Fruit fly (Drosophila melanogaster) whole organism, wandering third instar larva: Measurements from ENCODE around the gene CG7379.

Experiments used
- CrebA ChIP-seq: fragments of 200-800 bp; sonication (Bioruptor generic); optimal IDR thresholded peaks from 2 replicates; lab custom pipeline; 2016; ENCODE audit warnings: missing biosample characterization, mild to moderate bottlenecking, missing genetic modification characterization, borderline replicate concordance
- Dif ChIP-seq: fragments of 200-275, 200-300 bp; sonication (Bioruptor generic); optimal IDR thresholded peaks from 2 replicates; lab custom pipeline; 2018; ENCODE audit warnings: missing biosample characterization, missing genetic modification characterization; ENCODE audit not compliant: partially characterized antibody
- Mio ChIP-seq: sonication (Bioruptor generic); optimal IDR thresholded peaks from 2 replicates; lab custom pipeline; 2016; ENCODE audit warnings: missing biosample characterization, missing genetic modification characterization
- Myc ChIP-seq: fragments of >200 bp; optimal IDR thresholded peaks from 2 replicates; lab custom pipeline; 2017
- OdsH ChIP-seq: fragments of 200-800 bp; sonication (Bioruptor generic); optimal IDR thresholded peaks from 2 replicates; lab custom pipeline; 2016; ENCODE audit warnings: missing biosample characterization, mild to moderate bottlenecking, missing genetic modification characterization
- Sp1 ChIP-seq: fragments of 200-800 bp; sonication (Bioruptor generic); optimal IDR thresholded peaks from 3 replicates; lab custom pipeline; 2019; ENCODE audit warnings: missing biosample characterization, mild to moderate bottlenecking, missing genetic modification characterization, moderate library complexity
- ey ChIP-seq: fragments of 200-800 bp; sonication (Bioruptor generic); optimal IDR thresholded peaks from 2 replicates; lab custom pipeline; 2016; ENCODE audit warnings: missing biosample characterization, missing genetic modification characterization
- h ChIP-seq: fragments of 200-800 bp; sonication (Bioruptor generic); optimal IDR thresholded peaks from 3 replicates; lab custom pipeline; 2016; ENCODE audit warnings: missing biosample characterization, mild to moderate bottlenecking, missing genetic modification characterization
- jim ChIP-seq: fragments of 175-275, 200-325 bp; sonication (Bioruptor generic); optimal IDR thresholded peaks from 2 replicates; lab custom pipeline; 2016; ENCODE audit warnings: missing biosample characterization, mild to moderate bottlenecking, missing genetic modification characterization
- rgr ChIP-seq: fragments of 200-800 bp; sonication (Bioruptor generic); optimal IDR thresholded peaks from 3 replicates; lab custom pipeline; 2016; ENCODE audit warnings: missing biosample characterization, mild to moderate bottlenecking, missing genetic modification characterization
- sv ChIP-seq: fragments of 200-800 bp; sonication (Bioruptor generic); optimal IDR thresholded peaks from 3 replicates; lab custom pipeline; 2016; ENCODE audit warnings: missing biosample characterization, missing genetic modification characterization
- tai ChIP-seq: sonication (Bioruptor generic); optimal IDR thresholded peaks from 2 replicates; lab custom pipeline; 2016; ENCODE audit warnings: missing biosample characterization, missing genetic modification characterization
- usp ChIP-seq: fragments of >200 bp; optimal IDR thresholded peaks from 2 replicates; lab custom pipeline; 2017; ENCODE audit warnings: missing biosample characterization, missing genetic modification characterization

DNA sequence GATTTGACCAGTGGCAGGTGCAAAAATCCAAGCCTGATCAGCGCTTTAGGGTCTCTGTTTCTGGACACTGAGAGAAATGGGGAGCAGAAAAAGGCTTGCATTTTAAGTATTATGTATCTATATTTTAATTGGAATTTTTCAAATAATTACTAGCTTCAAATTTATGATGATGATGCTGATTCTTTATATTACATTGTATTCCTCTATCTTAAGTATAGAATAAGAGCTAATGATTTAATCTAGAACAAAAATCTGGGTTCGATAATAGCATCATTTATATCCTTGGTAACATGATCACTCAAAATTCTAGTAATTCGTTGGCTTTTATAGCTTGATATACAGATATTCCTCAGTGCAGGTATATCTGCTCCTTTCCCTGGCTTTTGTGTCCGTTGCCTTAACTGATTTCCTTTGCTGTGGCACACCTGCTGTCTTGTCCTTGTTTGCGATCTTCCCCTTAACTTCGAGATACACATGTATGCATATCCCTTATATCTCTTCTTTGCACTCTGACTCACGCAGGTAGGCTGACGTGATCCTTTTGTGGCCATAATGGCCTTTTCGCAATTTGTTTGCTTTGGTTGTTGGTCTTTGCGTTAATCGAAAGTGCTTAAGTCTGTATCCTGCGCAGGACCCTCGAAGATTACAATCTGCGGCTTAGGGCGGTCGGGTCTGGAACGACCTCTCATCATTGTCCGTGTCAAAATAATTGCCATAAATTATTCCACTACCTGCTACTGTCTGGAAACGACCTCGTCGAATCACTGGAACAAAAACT is 27.9 kb upstream of the CG7379 start:
- no peak for TF ChIP-seq usp (GFP tag; lab: Kevin White, UChicago)
- peak; percentile 37 for TF ChIP-seq h (GFP tag; lab: Kevin White, UChicago)
- TF ChIP-seq CrebA (GFP tag; lab: Kevin White, UChicago), result no peak
- no peak for TF ChIP-seq jim
- TF ChIP-seq sv (GFP tag; lab: Kevin White, UChicago), result no peak
- TF ChIP-seq tai (GFP tag; lab: Kevin White, UChicago), result no peak
- no peak for TF ChIP-seq Dif (GFP tag; lab: Kevin White, UChicago)
- TF ChIP-seq OdsH, result peak; percentile 66
- TF ChIP-seq Myc (lab: Kevin White, UChicago), result no peak
- TF ChIP-seq Sp1 (GFP tag; lab: Kevin White, UChicago), result peak; percentile 73
- TF ChIP-seq Mio (GFP tag; lab: Kevin White, UChicago), result no peak
- TF ChIP-seq ey, result peak; percentile 20
- TF ChIP-seq rgr, result peak; percentile 34
